Worm (Caenorhabditis elegans): ENCODE results near the gene srh-92.

DNA sequence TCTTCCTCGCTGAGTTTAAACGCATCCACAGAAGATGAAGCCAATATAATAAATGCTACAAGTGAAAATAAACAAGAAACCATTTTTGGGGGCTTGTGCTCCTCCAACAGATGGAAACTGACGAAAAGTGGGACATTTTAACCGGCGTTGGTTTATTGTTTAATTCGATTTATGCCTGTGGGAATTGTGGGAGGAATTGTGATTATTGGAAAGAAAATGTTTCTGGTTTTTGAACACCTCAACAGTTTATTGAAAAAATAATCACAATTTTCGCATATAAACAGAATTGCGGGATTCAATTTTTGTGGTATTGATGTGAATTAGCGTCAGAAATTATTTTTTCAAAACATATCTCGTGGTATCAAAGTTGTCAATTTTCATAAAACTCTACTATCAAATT is 6.6 kb downstream of the srh-92 start, which contains the start of gene try-8:
- TF ChIP-seq nhr-84 (tag; optimal IDR thresholded peaks at IDR 0.05) (no peak), dsc-1 (tag; optimal IDR thresholded peaks at IDR 0.05) (no peak), efl-3 (GFP tag; optimal IDR thresholded peaks at IDR 0.05) (no peak), blmp-1 (tag; optimal IDR thresholded peaks at IDR 0.05) (no peak), grh-1 (GFP tag; IDR thresholded peaks at IDR 0.05) (no peak), ama-1 (optimal IDR thresholded peaks at IDR 0.05) (no peak), zag-1 (tag; optimal IDR thresholded peaks at IDR 0.05) (no peak), ceh-63 (GFP tag; optimal IDR thresholded peaks at IDR 0.05) (no peak), nhr-12 (tag; optimal IDR thresholded peaks at IDR 0.05) (no peak), nhr-77 (tag; optimal IDR thresholded peaks at IDR 0.05) (no peak), alr-1 (tag; optimal IDR thresholded peaks at IDR 0.05; ENCODE audit: borderline replicate concordance) (no peak)
